Fruit fly (Drosophila melanogaster): ENCODE results near the gene Spc105R.

Gene Spc105R

dm6 chr3L:20800208-20800607 lies at the start of gene Spc105R:
Spc105R (plus strand) TSS chr3L:20800410.
- no peak for TF ChIP-seq psq (optimal IDR thresholded peaks at IDR 0.05)
- TF ChIP-seq h (optimal IDR thresholded peaks at IDR 0.05), result no peak
- TF ChIP-seq Myc (optimal IDR thresholded peaks at IDR 0.05), result no peak
- TF ChIP-seq insv (optimal IDR thresholded peaks at IDR 0.05), result no peak
- TF ChIP-seq ttk (optimal IDR thresholded peaks at IDR 0.05), result no peak
- TF ChIP-seq Sin3A (optimal IDR thresholded peaks at IDR 0.05), result no peak

dm6 chr3L:20752964-20753363 lies 47.2 kb upstream of the Spc105R start:
- TF ChIP-seq Sin3A (optimal IDR thresholded peaks at IDR 0.05), result no peak
- TF ChIP-seq insv (optimal IDR thresholded peaks at IDR 0.05), result no peak
- TF ChIP-seq Myc (optimal IDR thresholded peaks at IDR 0.05), result no peak
- no peak for TF ChIP-seq ttk (optimal IDR thresholded peaks at IDR 0.05)
- TF ChIP-seq h (optimal IDR thresholded peaks at IDR 0.05), result no peak
- no peak for TF ChIP-seq psq (optimal IDR thresholded peaks at IDR 0.05)

- no peak for TF ChIP-seq psq (optimal IDR thresholded peaks at IDR 0.05)
- TF ChIP-seq Sin3A (optimal IDR thresholded peaks at IDR 0.05), result no peak
- no peak for TF ChIP-seq Myc (optimal IDR thresholded peaks at IDR 0.05)
- TF ChIP-seq h (optimal IDR thresholded peaks at IDR 0.05), result no peak
- TF ChIP-seq insv (optimal IDR thresholded peaks at IDR 0.05), result no peak
- no peak for TF ChIP-seq ttk (optimal IDR thresholded peaks at IDR 0.05)
Observed at dm6 chr3L:20755585-20755984, 44.6 kb upstream of the Spc105R start, which contains the start of gene CG33912. CG33912 (minus strand) TSS chr3L:20755685.

DNA sequence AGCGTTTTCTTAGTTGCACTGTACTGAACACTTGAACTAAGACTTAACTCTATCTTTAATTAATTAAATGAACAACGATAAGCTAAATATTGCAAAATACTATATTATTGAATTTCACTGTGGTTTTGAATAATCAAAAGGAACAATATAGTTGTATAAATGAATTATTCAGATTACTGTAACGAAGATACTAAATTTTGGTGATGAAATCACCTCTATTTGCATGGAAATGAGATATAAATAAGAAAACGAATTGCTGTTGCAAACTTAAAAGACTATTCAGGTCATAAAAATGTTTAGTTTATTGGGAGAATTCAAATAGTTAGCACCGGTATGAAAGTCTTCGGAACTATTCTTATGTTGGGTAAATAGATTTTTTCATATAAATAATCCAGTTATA lies 41.6 kb upstream of the Spc105R start, which contains the start of gene CG43251:
Gene CG43251 (plus strand): TSS at position 301 of the 400 bp plus-strand sequence.
- no peak for TF ChIP-seq psq (optimal IDR thresholded peaks at IDR 0.05)
- no peak for TF ChIP-seq h (optimal IDR thresholded peaks at IDR 0.05)
- TF ChIP-seq ttk (optimal IDR thresholded peaks at IDR 0.05), result no peak

DNA sequence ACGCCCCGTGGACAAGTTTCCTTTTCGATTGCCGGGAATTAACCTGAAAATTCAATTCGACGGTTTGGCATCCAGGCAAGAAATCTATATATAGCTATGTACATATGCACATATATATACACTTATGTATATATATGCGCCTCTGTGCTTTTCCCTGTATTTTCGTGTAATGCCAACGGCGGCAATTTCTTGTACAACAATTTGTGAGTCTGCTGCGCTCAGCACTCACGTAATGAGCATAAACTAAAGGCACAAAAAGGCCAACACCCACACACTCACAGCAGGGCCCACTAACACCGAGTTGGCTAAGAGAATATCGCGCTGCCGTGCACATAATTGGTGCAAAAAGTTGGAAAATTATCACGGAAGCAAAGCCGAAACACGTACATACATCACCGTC lies 38.7 kb upstream of the Spc105R start:
- no peak for TF ChIP-seq ttk (optimal IDR thresholded peaks at IDR 0.05)
- TF ChIP-seq Myc (optimal IDR thresholded peaks at IDR 0.05), result no peak
- no peak for TF ChIP-seq psq (optimal IDR thresholded peaks at IDR 0.05)
- no peak for TF ChIP-seq Sin3A (optimal IDR thresholded peaks at IDR 0.05)

DNA sequence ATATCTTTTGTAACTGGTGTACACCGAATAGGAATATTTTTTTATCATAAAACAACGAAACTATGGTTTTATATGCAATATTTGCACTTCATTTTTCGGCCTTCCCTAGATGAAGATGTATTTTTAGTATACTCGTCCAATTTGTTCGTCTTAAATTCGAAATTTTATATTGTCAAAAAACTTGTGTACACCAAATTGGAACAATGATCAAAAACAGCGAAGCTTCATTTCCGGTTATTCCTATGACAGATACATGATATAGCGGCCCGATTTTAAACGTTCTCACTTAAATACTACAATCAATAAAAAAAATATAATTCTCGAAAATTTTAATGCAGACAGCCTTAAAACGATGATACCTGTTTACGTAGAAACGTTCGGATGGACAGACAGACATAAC lies 33.0 kb upstream of the Spc105R start:
- TF ChIP-seq psq (optimal IDR thresholded peaks at IDR 0.05) (no peak), ttk (optimal IDR thresholded peaks at IDR 0.05) (no peak), Sin3A (optimal IDR thresholded peaks at IDR 0.05) (no peak), insv (optimal IDR thresholded peaks at IDR 0.05) (no peak), h (optimal IDR thresholded peaks at IDR 0.05) (no peak), Myc (optimal IDR thresholded peaks at IDR 0.05) (no peak)

DNA sequence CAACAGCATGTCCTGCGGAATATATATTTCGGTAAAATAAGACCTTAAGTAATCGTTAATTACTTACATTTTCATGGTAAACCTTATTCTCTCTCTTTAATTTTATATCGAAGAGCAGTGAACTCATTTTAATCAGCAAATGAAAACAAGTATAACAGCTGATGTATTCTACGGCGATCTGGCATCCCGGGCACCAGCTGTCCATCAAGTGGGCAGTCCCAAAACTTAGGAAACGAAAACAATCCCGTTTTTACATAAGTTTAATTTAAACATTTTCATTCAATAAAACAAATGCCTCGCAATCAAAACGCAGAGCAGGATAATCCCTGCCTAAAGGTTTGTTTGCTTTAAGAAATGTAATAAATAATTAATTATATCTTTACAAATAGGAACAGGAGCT lies 30.9 kb upstream of the Spc105R start, which contains the start of the genes CG4074 and CG4186:
Gene CG4074 (minus strand): TSS at position 151 of the 400 bp plus-strand sequence.
Gene CG4186 (plus strand): TSS at position 237 of the 400 bp plus-strand sequence.
- TF ChIP-seq ttk (optimal IDR thresholded peaks at IDR 0.05) (no peak), Sin3A (optimal IDR thresholded peaks at IDR 0.05) (no peak), insv (optimal IDR thresholded peaks at IDR 0.05) (no peak), Myc (optimal IDR thresholded peaks at IDR 0.05) (no peak), psq (optimal IDR thresholded peaks at IDR 0.05) (no peak), h (optimal IDR thresholded peaks at IDR 0.05) (no peak)

DNA sequence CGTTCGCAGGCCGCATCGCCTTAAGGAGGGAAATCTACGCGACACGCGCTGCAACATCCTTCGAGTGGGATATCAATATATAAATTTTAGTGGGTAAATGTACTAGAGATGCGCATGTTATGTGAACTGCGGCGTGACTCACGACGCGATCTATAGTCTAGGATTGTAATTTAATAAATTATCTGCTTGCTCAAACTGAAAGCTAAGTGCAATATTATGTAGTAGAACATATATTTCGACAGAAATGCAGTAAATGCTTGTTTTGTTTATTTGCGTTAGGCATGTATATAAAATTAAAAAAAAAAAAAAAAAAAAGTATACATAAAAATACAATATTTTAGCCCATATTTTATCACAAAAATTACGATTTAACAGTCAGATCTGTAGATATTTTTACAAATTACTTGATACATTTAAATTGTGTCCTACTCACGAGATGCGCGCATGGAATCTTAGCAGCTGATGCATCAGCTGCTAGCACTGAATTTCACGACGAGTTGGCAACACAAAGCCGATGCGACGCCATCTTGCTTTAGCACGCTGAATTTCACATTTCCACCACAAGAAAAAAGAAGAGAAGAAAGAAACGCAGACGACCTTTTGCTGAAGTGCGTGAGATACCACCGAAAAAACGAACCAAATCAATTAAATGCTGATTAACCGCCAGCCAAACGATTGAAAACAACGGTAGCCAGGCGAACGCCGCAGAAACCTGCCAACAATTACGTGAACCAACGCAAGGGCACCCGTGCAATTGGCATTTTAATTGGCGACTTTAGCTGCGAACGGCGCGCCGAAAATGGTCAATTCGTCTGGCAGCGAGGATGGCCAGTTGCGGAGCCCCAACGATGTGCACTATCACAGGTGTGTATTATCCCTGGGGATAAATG lies 29.0 kb upstream of the Spc105R start, which contains the start of the genes CG4042 and Pitslre:
Gene CG4042 (minus strand): TSS at position 507 of the 890 bp plus-strand sequence.
Gene Pitslre (plus strand): TSS at position 528 of the 890 bp plus-strand sequence.
- TF ChIP-seq h (optimal IDR thresholded peaks at IDR 0.05) (no peak), ttk (optimal IDR thresholded peaks at IDR 0.05) (no peak), Myc (optimal IDR thresholded peaks at IDR 0.05) (no peak), insv (optimal IDR thresholded peaks at IDR 0.05) (no peak), psq (optimal IDR thresholded peaks at IDR 0.05) (no peak), Sin3A (optimal IDR thresholded peaks at IDR 0.05) (no peak)

- TF ChIP-seq psq (optimal IDR thresholded peaks at IDR 0.05), result no peak
- no peak for TF ChIP-seq ttk (optimal IDR thresholded peaks at IDR 0.05)
- no peak for TF ChIP-seq h (optimal IDR thresholded peaks at IDR 0.05)
- TF ChIP-seq insv (optimal IDR thresholded peaks at IDR 0.05), result no peak
- no peak for TF ChIP-seq Sin3A (optimal IDR thresholded peaks at IDR 0.05)
- no peak for TF ChIP-seq Myc (optimal IDR thresholded peaks at IDR 0.05)
Observed at dm6 chr3L:20771891-20772646, 28.1 kb upstream of the Spc105R start.

- no peak for TF ChIP-seq insv (optimal IDR thresholded peaks at IDR 0.05)
- TF ChIP-seq ttk (optimal IDR thresholded peaks at IDR 0.05), result no peak
- TF ChIP-seq psq (optimal IDR thresholded peaks at IDR 0.05), result no peak
- TF ChIP-seq Myc (optimal IDR thresholded peaks at IDR 0.05), result no peak
Observed at dm6 chr3L:20772647-20773015, 27.6 kb upstream of the Spc105R start.

dm6 chr3L:20777496-20777895 lies 22.7 kb upstream of the Spc105R start:
- TF ChIP-seq psq (optimal IDR thresholded peaks at IDR 0.05) (no peak), Myc (optimal IDR thresholded peaks at IDR 0.05) (no peak)
